Worm (Caenorhabditis elegans): ENCODE measurements around the gene osg-1.

DNA sequence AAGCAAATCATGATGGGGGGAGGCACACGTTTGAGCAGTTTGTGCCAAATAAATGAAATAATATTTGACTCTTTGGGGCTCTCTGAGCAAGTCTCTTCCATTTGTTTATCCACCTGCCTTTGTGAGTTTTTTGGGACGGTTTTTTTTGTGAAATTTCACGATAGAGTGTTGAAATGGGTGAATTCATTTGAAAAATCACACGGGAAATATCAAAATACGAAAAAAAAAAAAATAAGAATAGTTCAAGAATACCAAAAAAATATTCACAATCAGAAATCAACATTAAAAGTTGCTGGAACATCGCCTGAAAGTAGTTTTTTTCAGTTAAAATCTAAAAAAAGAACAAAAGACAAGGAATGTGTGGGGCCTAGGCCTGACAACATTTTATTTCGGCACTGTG, 25.1 kb downstream of the osg-1 start, which contains the start of gene pqn-25:
- TF ChIP-seq nhr-12 (tag; optimal IDR thresholded peaks at IDR 0.05) (no peak), snpc-4 (tag; optimal IDR thresholded peaks at IDR 0.05) (no peak), flh-1 (GFP tag; optimal IDR thresholded peaks at IDR 0.05) (no peak), unc-62 (GFP tag; optimal IDR thresholded peaks at IDR 0.05) (no peak), ztf-11 (tag; optimal IDR thresholded peaks at IDR 0.05) (no peak), nhr-237 (tag; optimal IDR thresholded peaks at IDR 0.05) (no peak), unc-39 (tag; optimal IDR thresholded peaks at IDR 0.05) (no peak), elt-1 (tag; optimal IDR thresholded peaks at IDR 0.05; ENCODE audit: borderline replicate concordance, insufficient read depth) (no peak), M03D4.4 (tag; optimal IDR thresholded peaks at IDR 0.05) (no peak), nhr-76 (tag; optimal IDR thresholded peaks at IDR 0.05) (no peak), lsy-2 (tag; optimal IDR thresholded peaks at IDR 0.05) (no peak), ham-2 (GFP tag; optimal IDR thresholded peaks at IDR 0.05) (no peak), mab-5 (tag; optimal IDR thresholded peaks at IDR 0.05) (no peak)
